Worm (Caenorhabditis elegans): Measurements from ENCODE around the gene nlp-80.
"Not testable (repeated sequence)": the region's sequence is repeated elsewhere in the genome, so short reads cannot be mapped to it uniquely, and the experiment has no call there.

nlp-80 gene

ce11 chrV:11065513-11065912 is at the start of gene nlp-80:
Gene nlp-80 (minus strand): TSS chrV:11065613.
- no peak for TF ChIP-seq aly-1 (tag; optimal IDR thresholded peaks at IDR 0.05)
- no peak for TF ChIP-seq tbx-11 (GFP tag; IDR thresholded peaks at IDR 0.05)
- TF ChIP-seq hmbx-1 (tag; optimal IDR thresholded peaks at IDR 0.05), result no peak
- no peak for TF ChIP-seq flt-1 (GFP tag; IDR thresholded peaks at IDR 0.05)
- no peak for TF ChIP-seq sea-1 (GFP tag; conservative IDR thresholded peaks at IDR 0.05)
- TF ChIP-seq tbx-37 (GFP tag; conservative IDR thresholded peaks at IDR 0.05), result no peak
- TF ChIP-seq ets-7 (tag; optimal IDR thresholded peaks at IDR 0.05), result no peak
- TF ChIP-seq ama-1 (optimal IDR thresholded peaks at IDR 0.05), result no peak
- no peak for TF ChIP-seq tra-4 (tag; optimal IDR thresholded peaks at IDR 0.05)
- no peak for TF ChIP-seq ceh-36 (tag; optimal IDR thresholded peaks at IDR 0.05)
- TF ChIP-seq ceh-13 (GFP tag; optimal IDR thresholded peaks at IDR 0.05), result no peak
- TF ChIP-seq hnd-1 (tag; optimal IDR thresholded peaks at IDR 0.05), result no peak
- no peak for TF ChIP-seq scrt-1 (GFP tag; IDR thresholded peaks at IDR 0.05)
- no peak for TF ChIP-seq hmg-4 (GFP tag; optimal IDR thresholded peaks at IDR 0.05)
- no peak for TF ChIP-seq B0310.2 (tag; optimal IDR thresholded peaks at IDR 0.05)
- no peak for TF ChIP-seq F13C5.2 (tag; optimal IDR thresholded peaks at IDR 0.05)
- no peak for TF ChIP-seq pes-1 (GFP tag; IDR thresholded peaks at IDR 0.05)

ce11 chrV:11113607-11114006 is 48.2 kb upstream of the nlp-80 start, which contains the start of gene math-33:
Gene math-33 (plus strand): TSS chrV:11113907.
- TF ChIP-seq ceh-13 (GFP tag; optimal IDR thresholded peaks at IDR 0.05), result no peak
- TF ChIP-seq ceh-36 (tag; optimal IDR thresholded peaks at IDR 0.05), result no peak
- no peak for TF ChIP-seq flt-1 (GFP tag; IDR thresholded peaks at IDR 0.05)
- no peak for TF ChIP-seq scrt-1 (GFP tag; IDR thresholded peaks at IDR 0.05)
- no peak for TF ChIP-seq tbx-11 (GFP tag; IDR thresholded peaks at IDR 0.05)
- no peak for TF ChIP-seq ama-1 (optimal IDR thresholded peaks at IDR 0.05)
- no peak for TF ChIP-seq pes-1 (GFP tag; IDR thresholded peaks at IDR 0.05)
- TF ChIP-seq B0310.2 (tag; optimal IDR thresholded peaks at IDR 0.05), result no peak
- no peak for TF ChIP-seq tra-4 (tag; optimal IDR thresholded peaks at IDR 0.05)
- TF ChIP-seq sea-1 (GFP tag; conservative IDR thresholded peaks at IDR 0.05), result no peak
- TF ChIP-seq hmbx-1 (tag; optimal IDR thresholded peaks at IDR 0.05), result no peak
- TF ChIP-seq aly-1 (tag; optimal IDR thresholded peaks at IDR 0.05), result no peak
- no peak for TF ChIP-seq F13C5.2 (tag; optimal IDR thresholded peaks at IDR 0.05)
- TF ChIP-seq tbx-37 (GFP tag; conservative IDR thresholded peaks at IDR 0.05), result no peak
- TF ChIP-seq hnd-1 (tag; optimal IDR thresholded peaks at IDR 0.05), result no peak
- TF ChIP-seq hmg-4 (GFP tag; optimal IDR thresholded peaks at IDR 0.05), result no peak
- TF ChIP-seq ets-7 (tag; optimal IDR thresholded peaks at IDR 0.05), result no peak

DNA sequence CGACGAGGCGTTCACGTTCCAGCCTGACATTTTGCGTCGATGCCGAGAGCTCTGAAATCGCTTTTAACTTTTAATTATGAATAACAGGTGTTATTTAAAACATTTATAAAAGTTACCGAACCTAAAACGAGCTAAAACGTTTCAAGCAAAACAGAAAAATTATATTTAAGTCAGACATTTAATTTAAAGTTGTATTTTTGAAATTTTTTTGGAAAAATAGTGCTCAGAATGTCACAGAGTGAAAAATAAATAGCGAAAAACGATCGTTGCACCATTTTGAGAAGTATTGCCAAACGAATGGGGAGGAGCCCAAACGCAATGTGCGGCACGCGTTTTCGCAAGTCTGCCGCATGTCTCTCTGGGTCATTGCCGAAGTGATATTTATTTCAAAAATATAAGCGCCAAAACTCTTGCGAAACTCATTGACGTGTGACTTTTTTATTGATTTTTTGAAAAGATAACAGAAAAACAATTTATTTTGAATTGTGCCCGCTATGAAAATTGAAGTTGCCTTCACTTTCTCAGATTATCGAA is 47.7 kb upstream of the nlp-80 start, which contains the start of gene erfa-3:
Gene erfa-3 (minus strand): TSS at position 51 of the 534 bp plus-strand sequence.
- TF ChIP-seq F13C5.2 (tag; optimal IDR thresholded peaks at IDR 0.05) (peak; percentile 91), tbx-37 (GFP tag; conservative IDR thresholded peaks at IDR 0.05) (peak; percentile 61; the same call in 1 of the 2 replicates), pes-1 (GFP tag; IDR thresholded peaks at IDR 0.05) (no peak), sea-1 (GFP tag; conservative IDR thresholded peaks at IDR 0.05) (peak; percentile 70; the same call in 1 of the 2 replicates), ets-7 (tag; optimal IDR thresholded peaks at IDR 0.05) (peak; percentile 53), hmbx-1 (tag; optimal IDR thresholded peaks at IDR 0.05) (peak; percentile 48), hnd-1 (tag; optimal IDR thresholded peaks at IDR 0.05) (peak; percentile 55), hmg-4 (GFP tag; optimal IDR thresholded peaks at IDR 0.05) (peak; percentile 56), flt-1 (GFP tag; IDR thresholded peaks at IDR 0.05) (peak; percentile 49; the same call in 1 of the 2 replicates), tbx-11 (GFP tag; IDR thresholded peaks at IDR 0.05) (peak; percentile 74; the same call in 1 of the 2 replicates), B0310.2 (tag; optimal IDR thresholded peaks at IDR 0.05) (no peak), ama-1 (optimal IDR thresholded peaks at IDR 0.05) (no peak), ceh-13 (GFP tag; optimal IDR thresholded peaks at IDR 0.05) (peak; percentile 60), tra-4 (tag; optimal IDR thresholded peaks at IDR 0.05) (peak; percentile 62), aly-1 (tag; optimal IDR thresholded peaks at IDR 0.05) (peak; percentile 76), ceh-36 (tag; optimal IDR thresholded peaks at IDR 0.05) (peak; percentile 51), scrt-1 (GFP tag; IDR thresholded peaks at IDR 0.05) (peak; percentile 51; the same call in 1 of the 2 replicates)

ce11 chrV:11109647-11110046 is 44.2 kb upstream of the nlp-80 start, which contains the start of gene Y42A5A.5:
Gene Y42A5A.5 (minus strand): TSS chrV:11109747.
- not testable (repeated sequence) for TF ChIP-seq sea-1 (GFP tag; conservative IDR thresholded peaks at IDR 0.05); hnd-1 (tag; optimal IDR thresholded peaks at IDR 0.05); tbx-11 (GFP tag; IDR thresholded peaks at IDR 0.05)

DNA sequence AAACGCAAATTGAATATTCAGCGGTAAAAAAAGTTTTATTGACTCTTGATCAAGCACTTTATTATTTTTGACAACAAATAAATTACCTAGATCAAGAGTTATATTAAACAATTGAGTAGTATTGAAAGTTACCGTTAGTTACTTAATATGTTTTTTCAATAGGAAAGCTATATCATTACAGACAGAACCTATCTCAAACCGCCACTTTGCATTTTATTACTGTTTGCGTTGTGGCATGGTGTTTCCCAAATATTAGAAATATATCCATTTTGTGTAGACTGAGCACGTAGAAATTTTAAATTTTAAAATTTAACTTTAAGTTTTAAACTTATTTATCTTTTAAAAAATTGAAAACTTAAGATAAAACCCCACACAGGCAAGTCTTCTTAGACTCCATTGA is 39.0 kb upstream of the nlp-80 start:
- no peak for TF ChIP-seq F13C5.2 (tag; optimal IDR thresholded peaks at IDR 0.05)
- no peak for TF ChIP-seq B0310.2 (tag; optimal IDR thresholded peaks at IDR 0.05)

ce11 chrV:11098599-11098998 is 33.2 kb upstream of the nlp-80 start, which contains the start of gene cdkl-1:
Gene cdkl-1 (plus strand): TSS chrV:11098899.
- TF ChIP-seq ceh-13 (GFP tag; optimal IDR thresholded peaks at IDR 0.05) (no peak), hnd-1 (tag; optimal IDR thresholded peaks at IDR 0.05) (no peak), sea-1 (GFP tag; conservative IDR thresholded peaks at IDR 0.05) (no peak), ets-7 (tag; optimal IDR thresholded peaks at IDR 0.05) (no peak), B0310.2 (tag; optimal IDR thresholded peaks at IDR 0.05) (no peak), tbx-37 (GFP tag; conservative IDR thresholded peaks at IDR 0.05) (no peak), aly-1 (tag; optimal IDR thresholded peaks at IDR 0.05) (no peak), hmg-4 (GFP tag; optimal IDR thresholded peaks at IDR 0.05) (no peak)

- TF ChIP-seq ama-1 (optimal IDR thresholded peaks at IDR 0.05) (no peak), aly-1 (tag; optimal IDR thresholded peaks at IDR 0.05) (no peak), flt-1 (GFP tag; IDR thresholded peaks at IDR 0.05) (no peak), ceh-36 (tag; optimal IDR thresholded peaks at IDR 0.05) (no peak), B0310.2 (tag; optimal IDR thresholded peaks at IDR 0.05) (no peak), F13C5.2 (tag; optimal IDR thresholded peaks at IDR 0.05) (no peak), pes-1 (GFP tag; IDR thresholded peaks at IDR 0.05) (no peak), hmg-4 (GFP tag; optimal IDR thresholded peaks at IDR 0.05) (no peak), tbx-11 (GFP tag; IDR thresholded peaks at IDR 0.05) (no peak), sea-1 (GFP tag; conservative IDR thresholded peaks at IDR 0.05) (no peak), ceh-13 (GFP tag; optimal IDR thresholded peaks at IDR 0.05) (no peak), hmbx-1 (tag; optimal IDR thresholded peaks at IDR 0.05) (no peak), tbx-37 (GFP tag; conservative IDR thresholded peaks at IDR 0.05) (no peak), scrt-1 (GFP tag; IDR thresholded peaks at IDR 0.05) (no peak), hnd-1 (tag; optimal IDR thresholded peaks at IDR 0.05) (no peak), tra-4 (tag; optimal IDR thresholded peaks at IDR 0.05) (no peak), ets-7 (tag; optimal IDR thresholded peaks at IDR 0.05) (no peak)
These were observed 30.5 kb upstream of the nlp-80 start, which contains the start of gene Y42A5A.3 for ce11 chrV:11095873-11096272. Gene Y42A5A.3 (minus strand): TSS chrV:11095973.
